Worm (Caenorhabditis elegans): Measurements from ENCODE around the gene F49E10.2.

Gene F49E10.2

DNA sequence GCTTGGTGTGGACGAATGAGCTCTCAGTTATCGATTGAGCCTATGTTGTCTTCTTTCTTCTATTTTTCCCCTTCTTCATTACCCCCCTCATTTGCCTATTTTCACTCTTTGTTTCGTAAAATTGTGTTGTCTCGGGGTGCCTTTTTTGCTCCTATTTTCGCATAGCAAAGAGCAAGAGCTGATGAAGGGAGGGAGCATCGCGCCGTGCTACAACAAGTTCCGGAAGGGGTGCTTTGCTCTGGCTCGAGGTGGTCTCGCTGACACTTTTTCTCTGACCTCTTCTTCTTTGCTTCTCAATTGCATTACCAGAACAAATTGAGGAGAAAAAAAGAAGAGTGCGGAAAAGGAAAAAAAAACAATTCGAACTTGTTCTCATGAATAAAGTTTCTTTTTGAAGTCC, 5.8 kb downstream of the F49E10.2 start (continued):
- TF ChIP-seq daf-16 (GFP tag; optimal IDR thresholded peaks at IDR 0.05) (no peak), daf-16 (tag; optimal IDR thresholded peaks at IDR 0.05) (no peak)

DNA sequence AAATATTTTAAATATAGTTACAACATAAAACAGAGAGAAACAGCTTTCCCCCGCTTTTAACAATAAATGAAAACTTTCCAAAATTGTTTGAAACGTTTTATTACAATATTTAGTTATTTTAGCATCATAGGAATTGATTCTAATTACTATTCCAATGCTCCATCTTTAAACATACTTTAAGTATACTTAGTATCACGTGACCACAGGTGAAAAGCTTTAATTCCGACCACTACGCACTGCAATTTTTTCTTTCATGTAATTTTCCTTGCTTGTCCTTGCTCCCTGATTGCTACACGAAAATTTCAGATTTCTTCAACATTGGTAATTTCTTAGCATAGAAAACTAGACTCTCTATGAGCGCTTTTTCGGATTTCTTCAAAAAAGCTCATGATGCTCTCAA, 6.9 kb downstream of the F49E10.2 start, which contains the start of gene tbc-16:
Gene tbc-16, plus strand, starts transcription at position 301 of the 400 bp plus-strand sequence.
- TF ChIP-seq pqm-1 (tag; optimal IDR thresholded peaks at IDR 0.05) = no peak
- TF ChIP-seq aha-1 (tag) = peak; percentile 85
- no peak for TF ChIP-seq mep-1 (tag; optimal IDR thresholded peaks at IDR 0.05)

DNA sequence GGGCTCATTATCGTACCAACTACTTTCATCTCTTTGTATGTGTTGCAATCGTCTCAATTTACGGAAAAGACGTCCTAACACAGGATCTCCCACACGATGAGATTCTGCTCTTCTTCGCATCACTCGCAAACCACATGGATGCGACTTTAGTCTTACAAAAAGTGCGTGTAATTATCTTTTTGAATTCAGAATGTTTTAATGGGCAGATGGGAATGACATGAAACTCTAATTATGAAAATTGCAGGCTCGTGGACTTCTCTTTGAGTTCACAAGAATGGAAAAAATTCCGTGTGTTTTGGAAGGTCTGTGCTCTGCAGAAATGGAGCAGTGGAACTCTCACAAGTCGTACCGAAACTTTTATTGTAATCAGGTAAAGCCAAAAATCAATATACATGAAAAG, 11.3 kb downstream of the F49E10.2 start:
- peak in 1 of 2 experiments; percentile 68 for TF ChIP-seq unc-62 (GFP tag; optimal IDR thresholded peaks at IDR 0.05 in 1 of 2)
- TF ChIP-seq unc-62 (tag; optimal IDR thresholded peaks at IDR 0.05) = no peak
- no peak for TF ChIP-seq daf-12 (tag; optimal IDR thresholded peaks at IDR 0.05)

DNA sequence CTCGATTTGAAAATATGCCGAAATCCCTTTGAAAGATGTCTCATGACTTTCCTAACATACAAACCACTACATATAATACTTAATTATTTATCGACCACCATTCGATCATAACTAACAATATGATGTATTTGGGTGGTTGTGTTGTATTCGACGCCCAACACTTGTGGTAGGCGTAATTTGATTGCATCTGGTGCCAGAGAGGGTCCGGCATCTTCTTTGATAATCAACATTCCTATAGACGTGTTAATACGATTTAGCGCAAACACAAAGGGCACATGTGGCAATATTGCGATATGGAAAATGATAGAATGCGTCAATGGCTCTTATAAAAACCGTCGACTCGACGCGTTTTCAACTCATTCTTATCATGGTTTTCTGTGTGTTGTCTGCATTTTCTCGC, 13.7 kb downstream of the F49E10.2 start:
- TF ChIP-seq ctbp-1 (GFP tag; IDR thresholded peaks at IDR 0.05) = no peak
- peak in 1 of 2 experiments; percentile 86 for TF ChIP-seq unc-62 (GFP tag; optimal IDR thresholded peaks at IDR 0.05 in 1 of 2)
- TF ChIP-seq unc-62 (tag; optimal IDR thresholded peaks at IDR 0.05) = no peak
- TF ChIP-seq saeg-2 (GFP tag; IDR thresholded peaks at IDR 0.05) = no peak

DNA sequence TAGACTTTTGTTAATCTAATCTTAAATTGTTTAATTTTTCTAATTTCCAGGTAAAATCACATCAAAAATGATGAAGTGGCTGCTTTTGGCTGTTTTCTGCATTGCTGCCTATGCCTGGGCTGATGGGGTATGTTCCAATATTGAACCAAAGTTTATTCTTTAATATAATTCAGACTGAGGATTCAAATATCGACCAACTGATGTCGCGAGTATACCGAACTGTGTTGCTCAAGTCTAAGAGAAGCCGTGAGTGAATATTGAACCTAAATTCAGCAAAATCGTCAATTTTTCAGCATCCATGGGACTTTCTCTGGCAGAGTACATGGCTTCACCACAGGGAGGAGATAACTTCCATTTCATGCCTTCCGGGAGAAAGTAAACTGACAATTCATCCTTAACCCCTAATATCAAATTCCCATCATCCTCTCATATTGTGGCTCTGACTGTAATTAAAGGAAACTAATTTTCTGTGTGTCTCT, 14.5 kb downstream of the F49E10.2 start, which contains the start of gene nlp-49:
Gene nlp-49, plus strand, starts transcription at position 51 of the 479 bp plus-strand sequence.
- no peak for TF ChIP-seq nhr-77 (tag; optimal IDR thresholded peaks at IDR 0.05)
- no peak for TF ChIP-seq ZK337.2 (GFP tag; IDR thresholded peaks at IDR 0.05)
- peak in 1 of 2 experiments; percentile 40 for TF ChIP-seq unc-62 (GFP tag; optimal IDR thresholded peaks at IDR 0.05 in 1 of 2)
- no peak for TF ChIP-seq unc-62 (tag; optimal IDR thresholded peaks at IDR 0.05)
- TF ChIP-seq aha-1 (tag) = peak; percentile 97
- TF ChIP-seq hmg-1.1 (GFP tag; IDR thresholded peaks at IDR 0.05) = no peak
- no peak for TF ChIP-seq F10B5.3 (tag; optimal IDR thresholded peaks at IDR 0.05)

DNA sequence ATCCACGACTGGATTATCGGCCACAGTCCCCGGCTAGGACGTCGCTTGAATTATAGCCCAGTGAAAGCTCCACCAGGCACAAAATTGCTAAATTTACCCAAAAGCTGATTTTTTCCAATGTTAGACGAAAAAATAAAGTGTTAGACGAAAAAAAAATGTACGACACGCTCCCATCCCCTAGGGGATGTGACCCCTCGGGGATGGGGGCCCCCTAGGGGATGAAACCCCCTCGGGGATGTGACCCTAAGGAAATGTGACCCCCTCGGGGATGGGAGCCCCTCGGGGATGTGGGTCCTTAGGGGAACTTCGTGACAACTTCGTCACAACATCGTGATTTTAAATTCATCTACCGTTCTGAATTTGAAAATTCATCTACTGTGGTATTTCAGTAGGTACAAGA, 15.6 kb downstream of the F49E10.2 start:
- TF ChIP-seq set-16 (GFP tag; IDR thresholded peaks at IDR 0.05) (peak; percentile 71), snpc-1.2 (GFP tag; IDR thresholded peaks at IDR 0.05) (0 out of 2 replicates have a peak, but pooled peaks have one; percentile 13), F26F4.8 (GFP tag; conservative IDR thresholded peaks at IDR 0.05) (no peak), tra-1 (GFP tag; IDR thresholded peaks at IDR 0.05) (0 out of 2 replicates have a peak, but pooled peaks have one; percentile 9), nhr-11 (tag; optimal IDR thresholded peaks at IDR 0.05) (no peak)

DNA sequence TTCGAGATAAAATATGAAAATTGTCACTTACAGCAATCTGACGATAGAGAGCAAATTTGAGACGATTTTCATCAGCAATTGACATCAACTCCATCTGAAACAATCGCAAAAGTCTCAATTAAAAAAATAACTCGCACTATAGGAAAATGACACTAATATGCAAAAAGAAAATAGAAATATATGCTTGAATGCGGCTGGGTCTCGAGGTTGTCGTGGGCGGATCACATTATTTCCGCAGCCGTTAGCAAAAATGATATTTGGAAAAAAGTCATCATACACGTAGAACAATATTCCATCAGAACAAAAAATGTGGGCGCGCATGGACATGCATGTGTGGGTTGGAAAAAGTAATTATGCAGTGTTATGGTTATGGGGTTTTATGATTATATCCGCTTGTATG, 27.1 kb downstream of the F49E10.2 start, which contains the start of gene Y23B4A.1:
Gene Y23B4A.1, minus strand, starts transcription at position 101 of the 400 bp plus-strand sequence.
- TF ChIP-seq nhr-102 (tag; optimal IDR thresholded peaks at IDR 0.05) (no peak), lir-3 (tag; optimal IDR thresholded peaks at IDR 0.05) (no peak), ctbp-1 (GFP tag; IDR thresholded peaks at IDR 0.05) (no peak), nhr-25 (tag; optimal IDR thresholded peaks at IDR 0.05; ENCODE audit: borderline replicate concordance, insufficient read depth) (no peak), snpc-1.2 (GFP tag; IDR thresholded peaks at IDR 0.05) (no peak), dpl-1 (GFP tag; optimal IDR thresholded peaks at IDR 0.05) (no peak), php-3 (GFP tag; IDR thresholded peaks at IDR 0.05) (no peak), ceh-62 (tag; optimal IDR thresholded peaks at IDR 0.05) (no peak), lin-38 (GFP tag; IDR thresholded peaks at IDR 0.05) (no peak), ztf-11 (tag; optimal IDR thresholded peaks at IDR 0.05) (no peak), daf-12 (tag; optimal IDR thresholded peaks at IDR 0.05) (no peak), spr-1 (tag; optimal IDR thresholded peaks at IDR 0.05) (no peak), aha-1 (tag) (no peak), nhr-237 (tag; optimal IDR thresholded peaks at IDR 0.05) (no peak), arid-1 (GFP tag; conservative IDR thresholded peaks at IDR 0.05) (no peak), pqm-1 (tag; optimal IDR thresholded peaks at IDR 0.05) (no peak)
